Fruit fly (Drosophila melanogaster): Measurements from ENCODE around the gene CG13073.

DNA sequence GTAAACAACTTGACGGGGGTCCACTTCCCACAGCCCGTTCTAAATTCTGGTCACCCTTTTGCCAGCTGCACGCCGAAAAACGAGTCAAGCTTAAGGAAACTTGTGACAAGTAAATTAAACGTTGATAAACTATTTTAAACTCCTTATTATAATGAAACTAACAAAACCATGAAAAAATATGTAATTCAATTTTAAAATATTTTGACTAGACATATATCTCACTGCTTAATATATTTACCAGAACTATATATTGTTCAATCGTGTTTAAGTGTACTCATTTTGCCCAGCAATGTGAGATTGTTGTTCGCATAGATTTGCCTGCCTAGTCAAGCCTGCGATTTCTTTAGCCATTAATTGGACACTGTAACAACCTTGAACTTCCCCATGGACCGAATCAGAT, 42.4 kb upstream of the CG13073 start, which contains the start of gene CG13053:
- no peak for TF ChIP-seq CTCF (optimal IDR thresholded peaks at IDR 0.05)
- TF ChIP-seq CG8478 (optimal IDR thresholded peaks at IDR 0.05) = no peak

Data from S2 (cell line).